Worm (Caenorhabditis elegans): Measurements from ENCODE around the gene F26D2.3.

ce11 chrV:16395131-16395530, 12.6 kb upstream of the F26D2.3 start, which contains the start of gene F13A7.11:
- no peak for TF ChIP-seq klf-2 (GFP tag; conservative IDR thresholded peaks at IDR 0.05)
- no peak for TF ChIP-seq ztf-29 (GFP tag; IDR thresholded peaks at IDR 0.05)
- no peak for TF ChIP-seq ztf-23 (GFP tag; IDR thresholded peaks at IDR 0.05)
- TF ChIP-seq T22C8.4 (GFP tag; IDR thresholded peaks at IDR 0.05), result no peak
- TF ChIP-seq flt-1 (GFP tag; IDR thresholded peaks at IDR 0.05), result no peak
- no peak for TF ChIP-seq tab-1 (GFP tag; IDR thresholded peaks at IDR 0.05)
- no peak for TF ChIP-seq med-1 (GFP tag; optimal IDR thresholded peaks at IDR 0.05; ENCODE audit: insufficient read depth)
- no peak for TF ChIP-seq cog-1 (tag; optimal IDR thresholded peaks at IDR 0.05)

Data from whole organism, midembryonic.